Worm (Caenorhabditis elegans) whole organism, L1 larva: ENCODE measurements around the gene gtl-2.

Experiments
- C16A3.4 ChIP-seq: fragments of 150-350 bp; optimal IDR thresholded peaks from 2 replicates; lab custom pipeline; 2014; ENCODE audit warnings: missing biosample characterization, missing genetic modification characterization
- C34B4.2 ChIP-seq: sonication (generic microtip); optimal IDR thresholded peaks from 2 replicates; lab custom pipeline; 2017; ENCODE audit warnings: mild to moderate bottlenecking, missing genetic modification characterization, missing compliant biosample characterization
- alr-1 ChIP-seq: fragments of 200-800 bp; sonication (Bioruptor generic); optimal IDR thresholded peaks from 2 replicates; lab custom pipeline; 2018; ENCODE audit warnings: borderline replicate concordance, mild to moderate bottlenecking, missing genetic modification characterization, missing compliant biosample characterization
- aly-2 ChIP-seq: fragments of 150-350 bp; optimal IDR thresholded peaks from 2 replicates; lab custom pipeline; 2014; ENCODE audit warnings: missing biosample characterization, missing genetic modification characterization
- ceh-8 ChIP-seq: fragments of 200-800 bp; sonication (Bioruptor generic); optimal IDR thresholded peaks from 2 replicates; lab custom pipeline; 2018; ENCODE audit warnings: mild to moderate bottlenecking, missing genetic modification characterization, moderate library complexity, missing compliant biosample characterization
- ceh-82 ChIP-seq, 3 experiments: fragments of 150-350 bp in 1 of 3; sonication (generic microtip) in 2 of 3; optimal IDR thresholded peaks; 2 replicates each; lab custom pipeline; 2014 to 2017; ENCODE audit warnings: missing biosample characterization in 3 of 3, missing genetic modification characterization in 3 of 3
- ceh-90 ChIP-seq: sonication (generic microtip); optimal IDR thresholded peaks from 2 replicates; lab custom pipeline; 2016; ENCODE audit warnings: missing genetic modification characterization, missing compliant biosample characterization
- efl-1 ChIP-seq, 4 experiments: fragments of 150-350 bp; optimal IDR thresholded peaks in 3 of 4; peaks in 1 of 4; 1 replicate in 1 of 4; 2 replicates in 3 of 4; lab custom pipeline; 2014; ENCODE audit warnings: missing biosample characterization in 2 of 4, missing genetic modification characterization in 2 of 4, missing genetic modification reagents in 2 of 4
- efl-3 ChIP-seq: fragments of 200-800 bp; sonication (Bioruptor generic); optimal IDR thresholded peaks from 2 replicates; lab custom pipeline; 2018; ENCODE audit warnings: mild to moderate bottlenecking, missing genetic modification characterization, missing compliant biosample characterization
- egl-13 ChIP-seq: sonication (generic microtip); optimal IDR thresholded peaks from 2 replicates; lab custom pipeline; 2016; ENCODE audit warnings: missing genotype, missing genetic modification reagents, missing genetic modification characterization, missing compliant biosample characterization
- fkh-10 ChIP-seq: sonication (generic microtip); optimal IDR thresholded peaks from 2 replicates; lab custom pipeline; 2017; ENCODE audit warnings: missing biosample characterization, missing genetic modification reagents, missing genetic modification characterization
- fkh-4 ChIP-seq: sonication (generic microtip); optimal IDR thresholded peaks from 2 replicates; lab custom pipeline; 2016; ENCODE audit warnings: missing compliant biosample characterization, missing genetic modification characterization, borderline replicate concordance
- irx-1 ChIP-seq: sonication (generic microtip); optimal IDR thresholded peaks from 2 replicates; lab custom pipeline; 2016; ENCODE audit warnings: missing genetic modification characterization, missing compliant biosample characterization
- lin-15B ChIP-seq: fragments of 150-350 bp; sonication (generic microtip); optimal IDR thresholded peaks from 3 replicates; lab custom pipeline; 2014; ENCODE audit warnings: missing biosample characterization, missing genetic modification characterization
- lsy-2 ChIP-seq, 2 experiments: fragments of 150-350 bp; optimal IDR thresholded peaks; 2 replicates each; lab custom pipeline; 2014; ENCODE audit warnings: missing biosample characterization in 2 of 2, missing genetic modification characterization in 2 of 2
- mab-9 ChIP-seq: fragments of 200-800 bp; sonication (Bioruptor generic); IDR thresholded peaks from 2 replicates; pipeline ENCODE4 v1.3.6; 2022; ENCODE audit warnings: missing genetic modification reagents, missing genetic modification characterization, missing compliant biosample characterization
- mdl-1 ChIP-seq, 2 experiments: fragments of 150-350 bp; optimal IDR thresholded peaks; 2 replicates each; lab custom pipeline; 2014 to 2017; ENCODE audit warnings: missing biosample characterization in 2 of 2, missing genetic modification characterization in 2 of 2, inconsistent platforms in 1 of 2
- nhr-11 ChIP-seq: fragments of 150-350 bp; optimal IDR thresholded peaks from 2 replicates; lab custom pipeline; 2014; ENCODE audit warnings: missing biosample characterization, missing genetic modification characterization
- nhr-12 ChIP-seq: sonication (generic microtip); optimal IDR thresholded peaks from 2 replicates; lab custom pipeline; 2017; ENCODE audit warnings: missing biosample characterization, missing genetic modification characterization
- nhr-19 ChIP-seq: fragments of 200-800 bp; sonication (Bioruptor generic); conservative IDR thresholded peaks from 2 replicates; pipeline ENCODE4 v1.3.6; 2022; ENCODE audit warnings: missing genetic modification characterization, missing compliant biosample characterization
- nhr-237 ChIP-seq: fragments of 150-350 bp; optimal IDR thresholded peaks from 2 replicates; lab custom pipeline; 2014; ENCODE audit warnings: missing biosample characterization, missing genetic modification characterization
- nhr-47 ChIP-seq: sonication (generic microtip); optimal IDR thresholded peaks from 2 replicates; lab custom pipeline; 2016; ENCODE audit warnings: mild to moderate bottlenecking, missing genetic modification characterization, moderate library complexity, missing compliant biosample characterization
- nhr-77 ChIP-seq: fragments of 150-350 bp; optimal IDR thresholded peaks from 2 replicates; lab custom pipeline; 2014; ENCODE audit warnings: missing biosample characterization, missing genetic modification characterization
- nhr-85 ChIP-seq: sonication (generic microtip); peaks from one replicate; lab custom pipeline; 2016; ENCODE audit warnings: missing genetic modification characterization, inconsistent platforms, missing compliant biosample characterization
- pax-3 ChIP-seq: fragments of 200-800 bp; sonication (Bioruptor generic); optimal IDR thresholded peaks from 2 replicates; lab custom pipeline; 2018; ENCODE audit warnings: mild to moderate bottlenecking, missing genetic modification characterization, moderate library complexity, missing compliant biosample characterization
- rnt-1 ChIP-seq: sonication (generic microtip); optimal IDR thresholded peaks from 2 replicates; lab custom pipeline; 2016; ENCODE audit warnings: mild to moderate bottlenecking, missing genetic modification characterization, moderate library complexity, missing compliant biosample characterization
- skn-1 ChIP-seq: fragments of 150-350 bp; optimal IDR thresholded peaks from 2 replicates; lab custom pipeline; 2014; ENCODE audit warnings: missing biosample characterization, missing genetic modification characterization
- snu-23 ChIP-seq: sonication (generic microtip); optimal IDR thresholded peaks from 2 replicates; lab custom pipeline; 2016; ENCODE audit warnings: missing genetic modification characterization, missing compliant biosample characterization
- sox-4 ChIP-seq: sonication (generic microtip); optimal IDR thresholded peaks from 2 replicates; lab custom pipeline; 2016; ENCODE audit warnings: missing genetic modification characterization, missing compliant biosample characterization
- sup-37 ChIP-seq: fragments of 200-800 bp; sonication (Bioruptor generic); optimal IDR thresholded peaks from 2 replicates; lab custom pipeline; 2018; ENCODE audit warnings: mild to moderate bottlenecking, missing genetic modification characterization, missing compliant biosample characterization
- tlp-1 ChIP-seq: fragments of 150-350 bp; optimal IDR thresholded peaks from 2 replicates; lab custom pipeline; 2014; ENCODE audit warnings: missing biosample characterization, missing genetic modification characterization
- unc-62 ChIP-seq: fragments of 150-350 bp; optimal IDR thresholded peaks from 2 replicates; lab custom pipeline; 2014; ENCODE audit warnings: missing biosample characterization, missing genetic modification reagents, missing genetic modification characterization
- xbp-1 ChIP-seq: sonication (generic microtip); optimal IDR thresholded peaks from 2 replicates; lab custom pipeline; 2016; ENCODE audit warnings: missing genetic modification characterization, missing compliant biosample characterization
- ztf-11 ChIP-seq, 2 experiments: sonication (generic microtip); optimal IDR thresholded peaks; 2 replicates each; lab custom pipeline; 2016 to 2017; ENCODE audit warnings: missing genetic modification characterization in 2 of 2, missing biosample characterization in 1 of 2, missing compliant biosample characterization in 1 of 2
- ztf-4 ChIP-seq: fragments of 150-350 bp; optimal IDR thresholded peaks from 2 replicates; lab custom pipeline; 2014; ENCODE audit warnings: missing biosample characterization, missing genetic modification characterization

The gtl-2 gene

ce11 chrIV:11316640-11317039 lies 43.4 kb downstream of the gtl-2 start:
- TF ChIP-seq skn-1 (peak; percentile 31), xbp-1 (tag; lab: Kevin White, UChicago) (no peak), nhr-85 (tag; lab: Kevin White, UChicago) (peak; percentile 53)

- no peak for TF ChIP-seq unc-62 (GFP tag; lab: Kevin White, UChicago)
- no peak for TF ChIP-seq nhr-11 (tag; lab: Kevin White, UChicago)
- TF ChIP-seq rnt-1 (tag; lab: Kevin White, UChicago) = no peak
- TF ChIP-seq mdl-1 (tag; optimal IDR thresholded peaks at IDR 0.05; lab: Kevin White, UChicago) = no peak
- no peak for TF ChIP-seq fkh-10 (GFP tag; lab: Kevin White, UChicago)
- no peak for TF ChIP-seq tlp-1 (tag; lab: Kevin White, UChicago)
These were observed 43.9 kb downstream of the gtl-2 start, which contains the start of gene gspd-1 for ce11 chrIV:11317119-11317518. gspd-1 (plus strand) TSS chrIV:11317419.

ce11 chrIV:11319884-11320362 lies 46.7 kb downstream of the gtl-2 start, which contains the start of gene B0035.18:
B0035.18 (plus strand) TSS chrIV:11320312.
- no peak for TF ChIP-seq nhr-237 (tag; lab: Kevin White, UChicago)
- no peak for TF ChIP-seq fkh-4
- TF ChIP-seq snu-23 (GFP tag; lab: Kevin White, UChicago) = no peak
- TF ChIP-seq lsy-2 (tag; optimal IDR thresholded peaks at IDR 0.05; lab: Kevin White, UChicago) = peak in 1 of 2 experiments; percentile 40
- TF ChIP-seq fkh-10 (GFP tag; lab: Kevin White, UChicago) = no peak
- TF ChIP-seq rnt-1 (tag; lab: Kevin White, UChicago) = no peak

- TF ChIP-seq tlp-1 (tag; lab: Kevin White, UChicago) (no peak), pax-3 (no peak), skn-1 (no peak), efl-1 (optimal IDR thresholded peaks at IDR 0.05; lab: Kevin White, UChicago) (no peak), efl-1 (GFP tag; optimal IDR thresholded peaks at IDR 0.05 in 1 of 2; lab: Kevin White, UChicago) (no peak), irx-1 (tag; lab: Kevin White, UChicago) (no peak), C16A3.4 (tag; lab: Kevin White, UChicago) (no peak), ceh-90 (tag; lab: Kevin White, UChicago) (no peak), ztf-11 (tag; optimal IDR thresholded peaks at IDR 0.05; lab: Kevin White, UChicago) (no peak)
These were observed 47.2 kb downstream of the gtl-2 start, which contains the start of gene edg-1 for ce11 chrIV:11320500-11320899. edg-1 (plus strand) TSS chrIV:11320800.

- TF ChIP-seq C34B4.2 (tag; lab: Kevin White, UChicago) (no peak), nhr-77 (tag; lab: Kevin White, UChicago) (no peak), efl-3 (GFP tag; lab: Kevin White, UChicago) (no peak), ceh-82 (tag; optimal IDR thresholded peaks at IDR 0.05; lab: Kevin White, UChicago) (no peak), ceh-8 (no peak), nhr-12 (tag; lab: Kevin White, UChicago) (no peak), aly-2 (no peak), mab-9 (GFP tag; lab: Robert Waterston, UW) (no peak), lin-15B (tag; lab: Kevin White, UChicago) (no peak), C16A3.4 (tag; lab: Kevin White, UChicago) (no peak), alr-1 (tag; lab: Kevin White, UChicago) (no peak), ztf-4 (tag; lab: Kevin White, UChicago) (no peak), sup-37 (GFP tag; lab: Kevin White, UChicago) (no peak), nhr-47 (tag; lab: Kevin White, UChicago) (no peak), sox-4 (no peak), fkh-10 (GFP tag; lab: Kevin White, UChicago) (no peak), fkh-4 (no peak), nhr-19 (GFP tag; lab: Robert Waterston, UW) (no peak), egl-13 (no peak), tlp-1 (tag; lab: Kevin White, UChicago) (no peak)
- TF ChIP-seq, all 84 proteins: peak for 0
These were observed 50.4 kb downstream of the gtl-2 start for ce11 chrIV:11323666-11324065.
